Worm (Caenorhabditis elegans): ENCODE data around the gene pcp-5.

- TF ChIP-seq him-1 (tag; optimal IDR thresholded peaks at IDR 0.05) (no peak), dao-5 (tag; optimal IDR thresholded peaks at IDR 0.05) (no peak)
Measured at ce11 chrIII:7893224-7893623, 14.2 kb downstream of the pcp-5 start.
